Worm (Caenorhabditis elegans): ENCODE results near the gene T14G8.2.

DNA sequence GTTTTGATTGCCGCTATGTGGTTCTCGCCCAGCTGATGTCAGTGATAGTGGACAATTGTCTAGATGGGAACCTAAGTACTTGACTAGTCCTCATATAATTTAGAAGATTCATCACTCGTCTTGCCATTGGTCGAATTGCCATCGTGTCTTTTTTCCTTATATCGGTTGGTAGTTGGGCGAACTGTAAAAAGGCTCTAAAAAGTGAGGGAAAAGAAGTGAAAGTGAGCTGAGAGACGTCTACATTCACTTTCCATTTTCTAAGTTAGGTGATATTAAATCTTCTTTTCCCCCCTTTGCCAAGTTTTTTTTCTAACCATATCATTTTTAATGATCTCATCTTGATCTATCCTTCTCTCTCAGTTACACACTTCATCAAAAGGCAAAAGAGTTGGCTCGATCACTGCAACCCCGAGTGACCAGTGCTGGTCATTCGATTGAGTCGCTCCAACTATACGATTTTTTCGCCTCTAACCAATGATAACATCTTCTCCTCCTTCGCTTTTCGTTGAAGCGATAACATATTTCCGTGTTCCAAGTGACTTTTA is 17.1 kb downstream of the T14G8.2 start:
- TF ChIP-seq ztf-1 (GFP tag; conservative IDR thresholded peaks at IDR 0.05) (no peak), unc-62 (GFP tag; optimal IDR thresholded peaks at IDR 0.05) (no peak), zag-1 (tag; optimal IDR thresholded peaks at IDR 0.05) (no peak), elt-3 (tag; optimal IDR thresholded peaks at IDR 0.05) (no peak)

All from whole organism, L2 larva.